Worm (Caenorhabditis elegans) whole organism, L2 larva: Measurements from ENCODE around the gene abu-14.

Experiments used
- ama-1 ChIP-seq: fragments of 150-350 bp; optimal IDR thresholded peaks from 2 replicates; lab custom pipeline; 2018; ENCODE audit warnings: inconsistent platforms
- lin-11 ChIP-seq: fragments of 150-350 bp; sonication (generic microtip); optimal IDR thresholded peaks from 2 replicates; lab custom pipeline; 2014; ENCODE audit warnings: missing biosample characterization, missing genetic modification characterization, inconsistent platforms, mixed read lengths
- lsy-2 ChIP-seq, 2 experiments: fragments of 150-350 bp in 1 of 2; sonication (generic microtip) in 1 of 2; optimal IDR thresholded peaks; 2 replicates each; lab custom pipeline; 2014 to 2017; ENCODE audit warnings: missing biosample characterization in 2 of 2, missing genetic modification characterization in 2 of 2
- mdl-1 ChIP-seq, 2 experiments: fragments of 150-350 bp in 1 of 2; sonication (generic microtip) in 1 of 2; optimal IDR thresholded peaks; 2 replicates each; lab custom pipeline; 2017; ENCODE audit warnings: missing biosample characterization in 2 of 2, missing genetic modification characterization in 2 of 2
- nhr-6 ChIP-seq: fragments of 150-350 bp; optimal IDR thresholded peaks from 2 replicates; lab custom pipeline; 2014; ENCODE audit warnings: missing biosample characterization, missing genetic modification characterization
- snpc-4 ChIP-seq: fragments of 150-350 bp; optimal IDR thresholded peaks from 2 replicates; lab custom pipeline; 2014; ENCODE audit warnings: missing biosample characterization, missing genetic modification characterization
- ztf-11 ChIP-seq: sonication (generic microtip); optimal IDR thresholded peaks from 2 replicates; lab custom pipeline; 2017; ENCODE audit warnings: missing biosample characterization, missing genetic modification characterization

- TF ChIP-seq lin-11 (tag; lab: Kevin White, UChicago) (no peak), ztf-11 (tag; lab: Kevin White, UChicago) (no peak), nhr-6 (tag; lab: Kevin White, UChicago) (no peak), snpc-4 (tag; lab: Kevin White, UChicago) (no peak), lsy-2 (tag; optimal IDR thresholded peaks at IDR 0.05; lab: Kevin White, UChicago) (no peak), mdl-1 (tag; optimal IDR thresholded peaks at IDR 0.05; lab: Kevin White, UChicago) (no peak), ama-1 (lab: Kevin White, UChicago) (no peak)
These were observed 47.7 kb upstream of the abu-14 start for ce11 chrII:9274734-9275133.
